Worm (Caenorhabditis elegans) whole organism, late embryonic: ENCODE data around the gene nnt-1.

ENCODE experiments used
- C38D4.7 ChIP-seq: fragments of 200-800 bp; sonication (Bioruptor generic); optimal IDR thresholded peaks from 2 replicates; lab custom pipeline; 2018; ENCODE audit warnings: mild to moderate bottlenecking, missing genetic modification characterization, moderate library complexity, missing compliant biosample characterization
- F13H6.1 ChIP-seq: sonication (generic microtip); optimal IDR thresholded peaks from 2 replicates; lab custom pipeline; 2016; ENCODE audit warnings: missing genetic modification characterization, missing compliant biosample characterization
- ahr-1 ChIP-seq: sonication (generic microtip); optimal IDR thresholded peaks from 2 replicates; lab custom pipeline; 2016; ENCODE audit warnings: missing genetic modification characterization, missing compliant biosample characterization
- ama-1 ChIP-seq: fragments of 150-350 bp; optimal IDR thresholded peaks from 2 replicates; lab custom pipeline; 2014
- elt-2 ChIP-seq: sonication (generic microtip); optimal IDR thresholded peaks from 2 replicates; lab custom pipeline; 2016; ENCODE audit warnings: missing genetic modification reagents, missing genetic modification characterization, missing compliant biosample characterization
- pqm-1 ChIP-seq: sonication (generic microtip); optimal IDR thresholded peaks from 2 replicates; lab custom pipeline; 2016; ENCODE audit warnings: missing genetic modification characterization, missing compliant biosample characterization
- pros-1 ChIP-seq: fragments of 150-350 bp; optimal IDR thresholded peaks from 2 replicates; lab custom pipeline; 2014; ENCODE audit warnings: missing biosample characterization, missing genetic modification reagents, missing genetic modification characterization
- syd-9 ChIP-seq: sonication (generic microtip); optimal IDR thresholded peaks from 2 replicates; lab custom pipeline; 2016; ENCODE audit warnings: mild to moderate bottlenecking, missing genetic modification characterization, moderate library complexity, missing compliant biosample characterization
- unc-42 ChIP-seq: sonication (generic microtip); optimal IDR thresholded peaks from 2 replicates; lab custom pipeline; 2016; ENCODE audit warnings: missing genotype, missing genetic modification characterization, missing compliant biosample characterization
- ztf-16 ChIP-seq: sonication (generic microtip); optimal IDR thresholded peaks from 2 replicates; lab custom pipeline; 2017; ENCODE audit warnings: missing genetic modification characterization, missing compliant biosample characterization

DNA sequence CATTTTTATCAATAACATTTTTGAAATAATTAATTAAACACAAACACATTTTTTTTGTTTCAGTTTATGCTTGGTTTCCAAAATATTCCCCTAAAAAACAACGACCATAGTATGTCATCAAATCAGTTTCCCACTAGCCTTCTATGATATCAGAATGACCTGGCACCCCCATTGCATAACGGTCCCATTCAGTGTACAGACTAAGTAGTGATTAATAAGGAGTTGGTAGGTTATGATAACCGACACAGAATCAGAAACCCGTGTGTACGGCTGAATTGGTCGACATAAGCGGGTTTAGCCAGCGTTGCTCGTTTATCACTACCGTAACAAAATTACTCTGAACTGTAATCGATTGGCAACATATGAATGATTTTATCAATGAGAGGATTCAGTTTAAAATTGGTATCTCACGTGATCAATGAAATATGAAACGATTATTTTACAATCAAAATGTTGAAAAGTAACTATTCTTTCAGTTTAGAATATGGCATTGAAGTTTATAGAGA is 35.4 kb downstream of the nnt-1 start:
- peak; percentile 50 for TF ChIP-seq elt-2 (tag; lab: Kevin White, UChicago)
- no peak for TF ChIP-seq F13H6.1 (tag; lab: Kevin White, UChicago)
- no peak for TF ChIP-seq C38D4.7 (GFP tag; lab: Kevin White, UChicago)
- TF ChIP-seq pqm-1: no peak
- no peak for TF ChIP-seq pros-1 (tag; lab: Kevin White, UChicago)
- no peak for TF ChIP-seq syd-9
- no peak for TF ChIP-seq unc-42 (tag; lab: Kevin White, UChicago)
- TF ChIP-seq ztf-16: no peak
- TF ChIP-seq ama-1: no peak
- TF ChIP-seq ahr-1 (tag; lab: Kevin White, UChicago): no peak
